Worm (Caenorhabditis elegans) whole organism, L4 larva: ENCODE data around the gene T25B2.1.
A peak's percentile ranks its signal among the peaks of the same experiment; 100 is the strongest.

ENCODE experiments used
- F26F4.8 ChIP-seq: fragments of 200-800 bp; sonication (Bioruptor generic); conservative IDR thresholded peaks from 2 replicates; pipeline ENCODE4 v1.3.6; 2022; ENCODE audit warnings: missing genetic modification characterization, missing compliant biosample characterization
- F37D6.2 ChIP-seq: sonication (generic microtip); optimal IDR thresholded peaks from 2 replicates; lab custom pipeline; 2016; ENCODE audit warnings: mild to moderate bottlenecking, missing genetic modification characterization, missing compliant biosample characterization
- F44E2.7 ChIP-seq: fragments of 200-800 bp; sonication (Bioruptor generic); IDR thresholded peaks from 2 replicates; pipeline ENCODE4 v2.1.2; 2022; ENCODE audit warnings: missing genetic modification characterization, missing compliant biosample characterization
- R02D3.7 ChIP-seq: fragments of 150-350 bp; sonication (generic microtip); optimal IDR thresholded peaks from 3 replicates; lab custom pipeline; 2014; ENCODE audit warnings: missing biosample characterization, missing genetic modification characterization
- T26A8.4 ChIP-seq: fragments of 200-800 bp; sonication (Bioruptor generic); IDR thresholded peaks from 2 replicates; pipeline ENCODE4 v1.3.6; 2022; ENCODE audit warnings: missing genetic modification characterization, missing compliant biosample characterization
- Y105C5A.15 ChIP-seq: fragments of 200-800 bp; sonication (Bioruptor generic); IDR thresholded peaks from 2 replicates; pipeline ENCODE4 v1.3.6; 2022; ENCODE audit warnings: missing genetic modification characterization, missing compliant biosample characterization
- ceh-20 ChIP-seq: fragments of 200-800 bp; sonication (Bioruptor generic); IDR thresholded peaks from 2 replicates; pipeline ENCODE4 v1.3.6; 2022; ENCODE audit warnings: missing genetic modification reagents, missing genetic modification characterization, missing compliant biosample characterization
- ceh-28 ChIP-seq: fragments of 150-350 bp; optimal IDR thresholded peaks from 2 replicates; lab custom pipeline; 2014; ENCODE audit warnings: missing biosample characterization, missing genetic modification reagents, missing genetic modification characterization
- cey-2 ChIP-seq: sonication (generic microtip); optimal IDR thresholded peaks from 3 replicates; lab custom pipeline; 2017; ENCODE audit warnings: missing genetic modification characterization, mild to moderate bottlenecking, missing compliant biosample characterization, antibody characterized with exemption, borderline replicate concordance; ENCODE audit not compliant: insufficient read depth
- daf-8 ChIP-seq: fragments of 200-800 bp; sonication (Bioruptor generic); IDR thresholded peaks from 2 replicates; pipeline ENCODE4 v1.3.6; 2022; ENCODE audit warnings: missing genetic modification characterization, missing compliant biosample characterization
- dmd-6 ChIP-seq: fragments of 200-800 bp; sonication (Bioruptor generic); IDR thresholded peaks from 2 replicates; pipeline ENCODE4 v1.3.6; 2022; ENCODE audit warnings: missing genetic modification reagents, missing genetic modification characterization, missing compliant biosample characterization
- dmd-9 ChIP-seq: fragments of 200-800 bp; sonication (Bioruptor generic); IDR thresholded peaks from 2 replicates; pipeline ENCODE4 v1.3.6; 2022; ENCODE audit warnings: missing genetic modification reagents, missing genetic modification characterization, missing compliant biosample characterization
- dpl-1 ChIP-seq: fragments of 150-350 bp; optimal IDR thresholded peaks from 2 replicates; lab custom pipeline; 2014; ENCODE audit warnings: missing biosample characterization, missing genetic modification reagents, missing genetic modification characterization
- egl-27 ChIP-seq: sonication (generic microtip); optimal IDR thresholded peaks from 3 replicates; lab custom pipeline; 2017; ENCODE audit warnings: missing biosample characterization, missing genetic modification reagents, missing genetic modification characterization
- hlh-11 ChIP-seq: fragments of 200-800 bp; sonication (Bioruptor generic); optimal IDR thresholded peaks from 2 replicates; lab custom pipeline; 2018; ENCODE audit warnings: mild to moderate bottlenecking, missing genetic modification characterization, missing compliant biosample characterization
- hlh-30 ChIP-seq: sonication (generic microtip); optimal IDR thresholded peaks from 2 replicates; lab custom pipeline; 2017; ENCODE audit warnings: antibody characterized with exemption, mild to moderate bottlenecking, missing genetic modification characterization, missing compliant biosample characterization; ENCODE audit not compliant: insufficient read depth
- hmg-1.1 ChIP-seq: fragments of 200-800 bp; sonication (Bioruptor generic); IDR thresholded peaks from 2 replicates; pipeline ENCODE4 v1.3.6; 2022; ENCODE audit warnings: missing genetic modification reagents, missing genetic modification characterization, missing compliant biosample characterization
- lin-1 ChIP-seq: fragments of 200-800 bp; sonication (Bioruptor generic); IDR thresholded peaks from 2 replicates; pipeline ENCODE4 v1.3.6; 2022; ENCODE audit warnings: missing genetic modification reagents, missing genetic modification characterization, missing compliant biosample characterization
- lin-13 ChIP-seq: fragments of 150-350 bp; optimal IDR thresholded peaks from 2 replicates; lab custom pipeline; 2014; ENCODE audit warnings: missing biosample characterization, missing genetic modification reagents, missing genetic modification characterization
- lin-29 ChIP-seq: fragments of 200-800 bp; sonication (Bioruptor generic); IDR thresholded peaks from 2 replicates; pipeline ENCODE4 v1.3.6; 2022; ENCODE audit warnings: missing genetic modification reagents, missing genetic modification characterization, missing compliant biosample characterization
- lin-39 ChIP-seq: fragments of 150-350 bp; optimal IDR thresholded peaks from 2 replicates; lab custom pipeline; 2014; ENCODE audit warnings: missing biosample characterization, missing genetic modification reagents, missing genetic modification characterization
- lsy-2 ChIP-seq, 2 experiments: fragments of 150-350 bp in 1 of 2; sonication (generic microtip) in 1 of 2; optimal IDR thresholded peaks; 2 replicates each; lab custom pipeline; 2014 to 2017; ENCODE audit warnings: missing biosample characterization in 2 of 2, missing genetic modification characterization in 2 of 2
- mdl-1 ChIP-seq, 2 experiments: fragments of 150-350 bp in 1 of 2; sonication (generic microtip) in 1 of 2; optimal IDR thresholded peaks; 2 replicates each; lab custom pipeline; 2014 to 2017; ENCODE audit warnings: missing biosample characterization in 2 of 2, missing genetic modification characterization in 2 of 2
- mes-2 ChIP-seq: sonication (generic microtip); optimal IDR thresholded peaks from 2 replicates; lab custom pipeline; 2016; ENCODE audit warnings: missing genotype, mild to moderate bottlenecking, missing genetic modification characterization, missing compliant biosample characterization; ENCODE audit not compliant: poor library complexity, severe bottlenecking
- mxl-3 ChIP-seq: fragments of 200-800 bp; sonication (Bioruptor generic); optimal IDR thresholded peaks from 2 replicates; lab custom pipeline; 2018; ENCODE audit warnings: mild to moderate bottlenecking, missing genetic modification characterization, missing compliant biosample characterization
- nhr-102 ChIP-seq: sonication (generic microtip); optimal IDR thresholded peaks from 2 replicates; lab custom pipeline; 2016; ENCODE audit warnings: mild to moderate bottlenecking, missing genetic modification characterization, moderate library complexity, missing compliant biosample characterization
- nhr-237 ChIP-seq: sonication (generic microtip); optimal IDR thresholded peaks from 2 replicates; lab custom pipeline; 2017; ENCODE audit warnings: missing biosample characterization, missing genetic modification characterization
- nhr-25 ChIP-seq: sonication (generic microtip); optimal IDR thresholded peaks from 2 replicates; lab custom pipeline; 2017; ENCODE audit warnings: missing genetic modification characterization, mild to moderate bottlenecking, missing compliant biosample characterization, antibody characterized with exemption, moderate library complexity, borderline replicate concordance; ENCODE audit not compliant: insufficient read depth
- nhr-41 ChIP-seq: fragments of 200-800 bp; sonication (Bioruptor generic); IDR thresholded peaks from 2 replicates; pipeline ENCODE4 v1.3.6; 2022; ENCODE audit warnings: missing genetic modification reagents, missing genetic modification characterization, missing compliant biosample characterization
- nhr-42 ChIP-seq: fragments of 200-800 bp; sonication (Bioruptor generic); IDR thresholded peaks from 2 replicates; pipeline ENCODE4 v1.3.6; 2022; ENCODE audit warnings: missing genetic modification characterization, missing compliant biosample characterization
- nhr-76 ChIP-seq: fragments of 150-350 bp; optimal IDR thresholded peaks from 2 replicates; lab custom pipeline; 2014; ENCODE audit warnings: missing biosample characterization, missing genetic modification characterization
- nhr-77 ChIP-seq: fragments of 150-350 bp; optimal IDR thresholded peaks from 2 replicates; lab custom pipeline; 2014; ENCODE audit warnings: missing biosample characterization, missing genetic modification characterization
- pha-4 ChIP-seq, 2 experiments: fragments of 150-350 bp in 1 of 2; fragments of 200-800 bp in 1 of 2; sonication (Bioruptor generic) in 1 of 2; IDR thresholded peaks in 1 of 2; optimal IDR thresholded peaks in 1 of 2; 2 replicates each; pipeline versions ENCODE4 v1.3.6 to Lab custom; 2014 to 2022; ENCODE audit warnings: missing genetic modification characterization in 2 of 2, missing genetic modification reagents in 2 of 2, missing biosample characterization in 1 of 2, missing compliant biosample characterization in 1 of 2
- php-3 ChIP-seq: fragments of 200-800 bp; sonication (Bioruptor generic); IDR thresholded peaks from 2 replicates; pipeline ENCODE4 v1.3.6; 2022; ENCODE audit warnings: missing genetic modification reagents, missing genetic modification characterization, missing compliant biosample characterization
- pqm-1 ChIP-seq: sonication (generic microtip); optimal IDR thresholded peaks from 2 replicates; lab custom pipeline; 2017; ENCODE audit warnings: missing biosample characterization, missing genetic modification characterization
- rbr-2 ChIP-seq: sonication (generic microtip); optimal IDR thresholded peaks from 2 replicates; lab custom pipeline; 2016; ENCODE audit warnings: missing genotype, missing genetic modification characterization, missing compliant biosample characterization
- saeg-2 ChIP-seq: fragments of 200-800 bp; sonication (Bioruptor generic); IDR thresholded peaks from 2 replicates; pipeline ENCODE4 v1.3.6; 2022; ENCODE audit warnings: missing genetic modification reagents, missing genetic modification characterization, missing compliant biosample characterization
- skn-1 ChIP-seq: fragments of 150-350 bp; optimal IDR thresholded peaks from 2 replicates; lab custom pipeline; 2014; ENCODE audit warnings: missing biosample characterization, missing genetic modification characterization
- spr-3 ChIP-seq: fragments of 200-800 bp; sonication (Bioruptor generic); optimal IDR thresholded peaks from 2 replicates; lab custom pipeline; 2018; ENCODE audit warnings: mild to moderate bottlenecking, missing genetic modification characterization, missing compliant biosample characterization
- tra-1 ChIP-seq: fragments of 200-800 bp; sonication (Bioruptor generic); IDR thresholded peaks from 2 replicates; pipeline ENCODE4 v1.3.6; 2022; ENCODE audit warnings: missing genetic modification reagents, missing genetic modification characterization, missing compliant biosample characterization
- unc-130 ChIP-seq: sonication (generic microtip); optimal IDR thresholded peaks from 2 replicates; lab custom pipeline; 2016; ENCODE audit warnings: missing genetic modification reagents, missing genetic modification characterization, missing compliant biosample characterization
- unc-39 ChIP-seq: sonication (generic microtip); optimal IDR thresholded peaks from 2 replicates; lab custom pipeline; 2017; ENCODE audit warnings: missing biosample characterization, missing genetic modification characterization
- unc-62 ChIP-seq, 3 experiments: fragments of 150-350 bp in 1 of 3; sonication (generic microtip); optimal IDR thresholded peaks in 2 of 3; peaks in 1 of 3; 1 replicate in 1 of 3; 2 replicates in 2 of 3; lab custom pipeline; 2014 to 2017; ENCODE audit warnings: missing biosample characterization in 3 of 3, missing genetic modification characterization in 3 of 3, missing genetic modification reagents in 3 of 3, missing genotype in 1 of 3
- zag-1 ChIP-seq: fragments of 150-350 bp; optimal IDR thresholded peaks from 2 replicates; lab custom pipeline; 2014; ENCODE audit warnings: missing biosample characterization, missing genetic modification characterization
- zfp-2 ChIP-seq: sonication (generic microtip); optimal IDR thresholded peaks from 2 replicates; lab custom pipeline; 2016; ENCODE audit warnings: mild to moderate bottlenecking, missing genetic modification characterization, missing compliant biosample characterization
- zip-2 ChIP-seq: fragments of 150-350 bp; optimal IDR thresholded peaks from 2 replicates; lab custom pipeline; 2014; ENCODE audit warnings: missing biosample characterization, missing genetic modification characterization
- ztf-11 ChIP-seq: fragments of 150-350 bp; optimal IDR thresholded peaks from 2 replicates; lab custom pipeline; 2014; ENCODE audit warnings: missing biosample characterization, missing genetic modification characterization

Gene T25B2.1

DNA sequence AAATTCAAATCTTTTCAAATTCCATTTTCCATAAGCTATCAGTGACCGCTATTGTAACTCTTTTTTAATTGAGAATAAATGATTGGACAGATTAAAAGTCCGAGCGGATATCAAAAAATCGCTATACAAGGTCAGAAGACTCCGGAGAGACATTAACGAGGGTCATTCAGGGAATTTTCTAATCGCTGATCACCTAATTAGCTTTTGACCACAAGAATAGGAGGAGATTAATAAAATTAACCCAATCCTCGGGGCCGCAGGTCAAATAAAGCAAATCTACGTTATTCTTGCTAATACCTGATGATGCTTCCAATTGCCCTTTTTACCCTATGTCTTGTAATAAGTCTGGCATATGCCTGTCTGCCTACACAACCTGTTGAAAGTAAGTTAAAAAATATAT lies at the start of gene T25B2.1:
Gene T25B2.1, plus strand, starts transcription at position 301 of the 400 bp plus-strand sequence.
- TF ChIP-seq nhr-76 (no peak), zfp-2 (tag; lab: Kevin White, UChicago) (no peak), hlh-11 (no peak), daf-8 (GFP tag; lab: Robert Waterston, UW) (no peak), unc-39 (tag; lab: Kevin White, UChicago) (no peak), unc-130 (GFP tag; lab: Kevin White, UChicago) (no peak), F44E2.7 (no peak), ceh-28 (tag; lab: Kevin White, UChicago) (no peak), pha-4 (GFP tag; IDR thresholded peaks at IDR 0.05; lab: Robert Waterston, UW) (no peak), pha-4 (tag; optimal IDR thresholded peaks at IDR 0.05; lab: Kevin White, UChicago) (no peak), zip-2 (no peak), nhr-41 (GFP tag; lab: Robert Waterston, UW) (no peak), lin-13 (GFP tag; lab: Kevin White, UChicago) (no peak), dmd-6 (GFP tag; lab: Robert Waterston, UW) (no peak), hlh-30 (tag; lab: Kevin White, UChicago) (no peak), Y105C5A.15 (GFP tag; lab: Robert Waterston, UW) (no peak), lsy-2 (tag; optimal IDR thresholded peaks at IDR 0.05; lab: Kevin White, UChicago) (no peak), ceh-20 (GFP tag; lab: Robert Waterston, UW) (no peak), hmg-1.1 (GFP tag; lab: Robert Waterston, UW) (no peak)

DNA sequence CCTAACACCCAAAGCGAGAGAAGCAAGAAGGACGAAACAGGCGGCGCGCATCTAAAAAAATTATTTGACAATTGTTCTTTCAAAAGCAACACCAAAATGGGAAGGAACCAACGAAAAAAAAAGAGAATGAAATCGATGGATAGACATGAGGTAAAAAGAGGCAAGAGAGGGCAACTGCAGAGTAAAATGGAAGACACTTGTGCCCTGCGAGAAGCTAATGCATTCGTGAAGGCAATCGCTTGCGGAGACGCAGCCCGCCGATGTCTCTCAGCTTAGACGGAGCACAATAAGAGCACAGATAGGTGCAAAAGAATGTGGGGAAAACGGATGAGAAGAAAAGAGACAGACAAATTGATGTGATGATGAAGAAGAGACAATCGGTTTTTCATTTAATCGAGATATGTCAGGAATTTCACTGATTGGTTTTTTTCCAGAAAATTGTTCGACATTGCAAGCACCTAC lies 45.5 kb upstream of the T25B2.1 start, which contains the start of gene C15H9.9:
Gene C15H9.9, minus strand, starts transcription at position 51 of the 462 bp plus-strand sequence.
- TF ChIP-seq nhr-102 (tag; lab: Kevin White, UChicago) (no peak), F37D6.2 (tag; lab: Kevin White, UChicago) (peak; percentile 21), mes-2 (tag; lab: Kevin White, UChicago) (peak; percentile 33), nhr-77 (tag; lab: Kevin White, UChicago) (no peak), dmd-6 (GFP tag; lab: Robert Waterston, UW) (peak; percentile 44; the same call in 1 of the 2 replicates), nhr-76 (no peak), nhr-25 (tag; lab: Kevin White, UChicago) (no peak), dmd-9 (no peak), skn-1 (tag; lab: Kevin White, UChicago) (no peak), T26A8.4 (0 out of 2 replicates have a peak, but pooled peaks have one; percentile 9), spr-3 (GFP tag; lab: Kevin White, UChicago) (no peak), php-3 (GFP tag; lab: Robert Waterston, UW) (0 out of 2 replicates have a peak, but pooled peaks have one; percentile 17), rbr-2 (tag; lab: Kevin White, UChicago) (peak; percentile 2), nhr-42 (GFP tag; lab: Robert Waterston, UW) (no peak), daf-8 (GFP tag; lab: Robert Waterston, UW) (no peak), R02D3.7 (tag; lab: Kevin White, UChicago) (no peak), unc-62 (GFP tag; optimal IDR thresholded peaks at IDR 0.05 in 1 of 2; lab: Kevin White, UChicago) (peak in 1 of 2 experiments; percentile 24), unc-62 (tag; optimal IDR thresholded peaks at IDR 0.05; lab: Kevin White, UChicago) (no peak), unc-130 (GFP tag; lab: Kevin White, UChicago) (no peak), tra-1 (GFP tag; lab: Robert Waterston, UW) (no peak), cey-2 (no peak), zag-1 (tag; lab: Kevin White, UChicago) (no peak), zfp-2 (tag; lab: Kevin White, UChicago) (no peak), F26F4.8 (GFP tag; lab: Robert Waterston, UW) (no peak), zip-2 (no peak), lin-29 (no peak), lin-39 (no peak), ztf-11 (tag; lab: Kevin White, UChicago) (no peak), hlh-30 (tag; lab: Kevin White, UChicago) (peak; percentile 2), mdl-1 (tag; optimal IDR thresholded peaks at IDR 0.05; lab: Kevin White, UChicago) (peak in 1 of 2 experiments; percentile 9), saeg-2 (GFP tag; lab: Robert Waterston, UW) (no peak), lin-1 (GFP tag; lab: Robert Waterston, UW) (no peak), nhr-237 (tag; lab: Kevin White, UChicago) (no peak), egl-27 (tag; lab: Kevin White, UChicago) (no peak), mxl-3 (GFP tag; lab: Kevin White, UChicago) (no peak), dpl-1 (GFP tag; lab: Kevin White, UChicago) (no peak), ceh-28 (tag; lab: Kevin White, UChicago) (no peak), pqm-1 (no peak)
